Fruit fly (Drosophila melanogaster) S2 (cell line): ENCODE results near the gene AnxB10.
"Not testable (repeated sequence)": the region's sequence is repeated elsewhere in the genome, so short reads cannot be mapped to it uniquely, and the experiment has no call there.

ENCODE experiments used
- CG8478 ChIP-seq: fragments of >200 bp; optimal IDR thresholded peaks from 2 replicates; lab custom pipeline; 2018
- CTCF ChIP-seq, 2 experiments: fragments of >200 bp; optimal IDR thresholded peaks; 2 replicates each; lab custom pipeline; 2018

Gene AnxB10

dm6 chrX:20173464-20173995, at the start of gene AnxB10:
Gene AnxB10 (minus strand): TSS chrX:20173514.
- TF ChIP-seq CG8478 (lab: Kevin White, UChicago) (no peak), CTCF (optimal IDR thresholded peaks at IDR 0.05; lab: Kevin White, UChicago) (no peak)

DNA sequence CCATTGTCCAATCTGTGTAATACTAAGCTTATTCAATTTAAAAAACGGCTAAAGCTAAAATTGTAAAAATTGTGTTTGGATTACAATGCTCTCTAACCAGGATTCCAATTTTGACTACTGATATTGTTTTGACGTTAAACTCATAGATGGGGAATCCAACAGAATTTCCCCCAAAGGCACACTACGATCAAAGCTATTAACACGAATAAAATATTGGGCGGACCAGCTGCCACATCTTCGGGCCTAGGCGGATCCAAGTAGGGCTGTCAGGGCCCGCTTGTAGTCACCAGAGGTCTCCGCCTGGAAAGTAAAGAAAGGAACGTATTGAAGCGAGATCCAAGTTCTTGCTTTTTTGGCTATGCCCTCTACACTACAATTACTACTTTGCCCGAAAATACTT, 43.8 kb upstream of the AnxB10 start, which contains the start of gene SdicC:
Gene SdicC (minus strand): TSS at position 101 of the 400 bp plus-strand sequence.
- not testable (repeated sequence) for TF ChIP-seq CG8478 (lab: Kevin White, UChicago); CTCF (optimal IDR thresholded peaks at IDR 0.05; lab: Kevin White, UChicago)

dm6 chrX:20209503-20209902, 36.2 kb upstream of the AnxB10 start, which contains the start of gene SdicB:
Gene SdicB (minus strand): TSS chrX:20209603.
- TF ChIP-seq CG8478 (lab: Kevin White, UChicago); CTCF (optimal IDR thresholded peaks at IDR 0.05; lab: Kevin White, UChicago): not testable (repeated sequence)

- TF ChIP-seq CG8478 (lab: Kevin White, UChicago); CTCF (optimal IDR thresholded peaks at IDR 0.05; lab: Kevin White, UChicago): not testable (repeated sequence)
These were observed 28.5 kb upstream of the AnxB10 start, which contains the start of gene SdicA for dm6 chrX:20201833-20202232. Gene SdicA (minus strand): TSS chrX:20201933.

- not testable (repeated sequence) for TF ChIP-seq CTCF (optimal IDR thresholded peaks at IDR 0.05; lab: Kevin White, UChicago); CG8478 (lab: Kevin White, UChicago)
These were observed 20.8 kb upstream of the AnxB10 start, which contains the start of gene Sdic3 for dm6 chrX:20194127-20194526. Gene Sdic3 (minus strand): TSS chrX:20194227.

DNA sequence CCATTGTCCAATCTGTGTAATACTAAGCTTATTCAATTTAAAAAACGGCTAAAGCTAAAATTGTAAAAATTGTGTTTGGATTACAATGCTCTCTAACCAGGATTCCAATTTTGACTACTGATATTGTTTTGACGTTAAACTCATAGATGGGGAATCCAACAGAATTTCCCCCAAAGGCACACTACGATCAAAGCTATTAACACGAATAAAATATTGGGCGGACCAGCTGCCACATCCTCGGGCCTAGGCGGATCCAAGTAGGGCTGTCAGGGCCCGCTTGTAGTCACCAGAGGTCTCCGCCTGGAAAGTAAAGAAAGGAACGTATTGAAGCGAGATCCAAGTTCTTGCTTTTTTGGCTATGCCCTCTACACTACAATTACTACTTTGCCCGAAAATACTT, 13.1 kb upstream of the AnxB10 start, which contains the start of gene Sdic2:
Gene Sdic2 (minus strand): TSS at position 101 of the 400 bp plus-strand sequence.
- not testable (repeated sequence) for TF ChIP-seq CG8478 (lab: Kevin White, UChicago); CTCF (optimal IDR thresholded peaks at IDR 0.05; lab: Kevin White, UChicago)

DNA sequence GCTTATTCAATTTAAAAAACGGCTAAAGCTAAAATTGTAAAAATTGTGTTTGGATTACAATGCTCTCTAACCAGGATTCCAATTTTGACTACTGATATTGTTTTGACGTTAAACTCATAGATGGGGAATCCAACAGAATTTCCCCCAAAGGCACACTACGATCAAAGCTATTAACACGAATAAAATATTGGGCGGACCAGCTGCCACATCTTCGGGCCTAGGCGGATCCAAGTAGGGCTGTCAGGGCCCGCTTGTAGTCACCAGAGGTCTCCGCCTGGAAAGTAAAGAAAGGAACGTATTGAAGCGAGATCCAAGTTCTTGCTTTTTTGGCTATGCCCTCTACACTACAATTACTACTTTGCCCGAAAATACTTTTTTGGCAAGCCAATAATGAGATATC, 5.2 kb upstream of the AnxB10 start, which contains the start of gene Sdic1:
Gene Sdic1 (minus strand): TSS at position 101 of the 400 bp plus-strand sequence.
- TF ChIP-seq CTCF (optimal IDR thresholded peaks at IDR 0.05; lab: Kevin White, UChicago); CG8478 (lab: Kevin White, UChicago): not testable (repeated sequence)

DNA sequence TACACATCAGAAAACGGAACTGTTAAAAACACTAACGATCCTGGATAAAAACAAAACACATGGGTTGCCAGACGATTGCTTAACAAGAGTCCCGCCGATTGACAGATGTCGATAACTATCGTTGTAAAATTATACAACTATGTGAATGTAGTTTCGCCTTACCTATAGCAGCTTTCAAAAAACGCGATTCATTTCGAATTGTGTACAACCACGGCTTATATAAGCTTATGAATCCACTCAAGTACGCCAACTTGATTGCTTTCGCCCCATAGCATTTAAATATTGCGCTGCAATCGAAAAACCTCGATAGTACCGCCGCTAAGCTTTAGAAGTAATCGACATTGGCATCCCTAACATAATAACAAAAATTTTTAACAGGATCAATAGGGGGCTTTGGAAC, 3.4 kb downstream of the AnxB10 start, which contains the start of the genes CG9581 and CG9578:
Gene CG9581 (minus strand): TSS at position 84 of the 400 bp plus-strand sequence.
Gene CG9578 (plus strand): TSS at position 325 of the 400 bp plus-strand sequence.
- TF ChIP-seq CG8478 (lab: Kevin White, UChicago) (no peak), CTCF (optimal IDR thresholded peaks at IDR 0.05; lab: Kevin White, UChicago) (no peak)

DNA sequence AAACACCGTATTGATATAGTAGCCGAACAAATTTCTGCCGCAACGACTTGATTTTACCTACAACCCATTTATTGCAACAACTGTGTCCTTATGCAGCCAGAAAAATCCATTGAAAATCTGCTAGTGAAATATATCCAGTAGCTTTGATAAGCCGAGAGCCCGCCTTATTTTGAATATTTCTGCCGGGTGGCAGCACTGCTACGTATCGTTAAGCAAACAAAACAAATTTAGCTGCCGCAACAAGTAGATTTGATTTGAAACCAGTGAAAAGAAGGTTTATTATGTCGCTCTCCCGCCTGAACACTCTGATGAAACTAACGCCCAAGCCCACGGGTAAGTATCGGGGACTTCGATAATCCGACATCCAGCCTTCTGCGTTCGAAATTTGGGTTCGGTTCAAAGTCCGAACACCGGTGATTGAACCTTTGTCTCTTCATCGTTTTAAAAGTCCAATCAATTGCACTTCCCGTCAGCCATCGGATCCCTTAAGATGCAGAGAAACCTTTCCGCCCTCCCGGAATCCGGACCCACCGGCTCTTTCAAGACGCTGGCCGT, 6.8 kb downstream of the AnxB10 start, which contains the start of gene CG9577:
Gene CG9577 (plus strand): TSS at position 190 of the 555 bp plus-strand sequence.
- TF ChIP-seq CTCF (optimal IDR thresholded peaks at IDR 0.05; lab: Kevin White, UChicago) = no peak
- TF ChIP-seq CG8478 (lab: Kevin White, UChicago) = no peak

DNA sequence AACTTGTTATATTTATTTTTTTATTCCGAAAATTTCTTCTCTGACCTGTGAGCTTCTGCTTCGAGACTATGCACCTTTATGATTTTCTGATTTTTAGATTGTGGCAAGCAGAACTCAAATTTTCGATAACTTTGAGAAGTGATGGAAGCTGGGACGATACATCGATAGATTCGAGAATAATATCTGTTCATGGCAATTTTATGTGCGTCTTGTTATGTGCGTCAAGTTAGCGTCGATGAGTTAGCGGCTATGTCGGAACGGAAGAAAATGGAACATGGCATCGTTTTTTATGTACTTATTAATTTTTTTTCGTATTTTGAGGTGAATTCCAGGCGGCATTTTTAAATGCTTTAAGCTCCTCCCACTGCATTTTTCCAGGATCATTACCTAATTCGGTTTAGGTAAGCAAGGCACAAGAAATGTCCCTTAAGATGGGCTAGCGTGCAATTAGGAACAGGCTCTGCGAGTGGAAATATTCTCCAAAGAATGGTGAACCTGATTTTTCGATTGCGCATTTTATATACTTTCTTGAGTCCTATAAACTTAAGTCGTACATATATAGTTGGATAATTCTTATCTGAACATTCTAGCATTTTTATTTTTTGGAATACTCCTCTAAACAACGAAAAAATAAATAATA, 7.4 kb downstream of the AnxB10 start, which contains the start of gene Phf7:
Gene Phf7 (minus strand): TSS at position 58 of the 640 bp plus-strand sequence.
- TF ChIP-seq CG8478 (lab: Kevin White, UChicago) = no peak
- peak in 1 of 2 experiments; percentile 30 for TF ChIP-seq CTCF (optimal IDR thresholded peaks at IDR 0.05; lab: Kevin White, UChicago)

DNA sequence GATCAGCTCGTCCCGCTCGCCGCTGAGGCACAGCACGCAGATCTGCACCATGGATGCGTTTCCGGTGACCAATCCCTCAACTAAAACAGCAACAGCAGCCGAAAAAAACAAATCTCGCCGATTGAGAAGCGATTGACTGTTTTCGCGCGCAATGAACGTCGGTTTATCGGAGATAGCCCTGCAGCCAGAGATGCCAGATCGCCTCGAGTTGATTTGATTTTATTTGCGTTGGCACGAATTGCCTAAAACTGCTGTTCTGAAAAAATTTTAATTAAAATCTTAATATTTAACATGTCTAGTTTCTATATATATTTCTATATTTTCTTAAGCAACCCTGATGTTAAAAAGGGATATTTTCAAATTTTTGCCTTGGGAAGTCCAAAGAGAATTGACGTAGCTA, 10.7 kb downstream of the AnxB10 start:
- TF ChIP-seq CG8478 (lab: Kevin White, UChicago) (no peak), CTCF (optimal IDR thresholded peaks at IDR 0.05; lab: Kevin White, UChicago) (no peak)

DNA sequence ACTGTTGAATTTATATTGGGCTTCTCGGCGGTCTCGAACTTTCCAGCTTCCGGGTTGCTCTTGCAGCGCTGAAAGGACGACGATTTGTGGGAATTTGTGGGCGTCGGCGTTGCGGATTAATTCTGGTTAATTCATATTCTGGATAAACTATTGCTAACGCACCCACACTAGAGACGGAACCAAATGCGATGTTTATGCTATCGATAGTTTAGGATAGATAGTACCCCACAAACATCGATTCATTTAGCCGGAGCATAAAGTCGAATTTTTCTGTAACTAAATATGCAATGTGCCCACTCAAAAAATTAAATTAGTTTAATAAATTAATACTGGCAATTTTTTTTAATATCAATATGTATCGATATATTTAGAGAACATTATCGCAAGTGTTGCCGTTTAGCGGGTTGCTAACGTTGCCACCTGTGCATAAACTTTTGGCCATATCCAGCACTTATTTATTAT, 13.6 kb downstream of the AnxB10 start, which contains the start of gene Rab35:
Gene Rab35 (minus strand): TSS at position 194 of the 462 bp plus-strand sequence.
- TF ChIP-seq CG8478 (lab: Kevin White, UChicago) (no peak), CTCF (optimal IDR thresholded peaks at IDR 0.05; lab: Kevin White, UChicago) (no peak)

DNA sequence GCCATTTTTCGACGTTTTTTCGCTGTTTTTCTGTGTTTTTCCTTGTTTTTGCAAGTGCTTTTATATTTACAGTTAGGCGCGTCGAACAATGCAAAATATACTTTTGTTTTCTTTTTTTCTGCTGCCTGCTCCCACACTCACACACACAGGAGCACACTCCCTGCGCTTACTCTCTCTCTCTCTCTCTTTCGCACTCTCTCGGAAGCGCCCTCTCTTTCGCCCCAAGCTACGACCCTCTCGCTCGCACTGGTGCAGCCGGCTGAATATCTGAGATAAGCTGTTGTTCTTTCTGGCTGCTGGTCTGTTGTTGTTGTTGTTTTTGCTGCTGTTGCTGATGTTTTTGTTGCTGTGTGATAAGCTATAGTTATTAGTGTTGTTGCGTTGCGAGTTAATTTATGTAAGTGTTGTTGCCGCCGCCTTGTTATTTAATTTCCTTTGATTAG, 14.3 kb downstream of the AnxB10 start:
- TF ChIP-seq CTCF (optimal IDR thresholded peaks at IDR 0.05; lab: Kevin White, UChicago) (no peak), CG8478 (lab: Kevin White, UChicago) (no peak)

DNA sequence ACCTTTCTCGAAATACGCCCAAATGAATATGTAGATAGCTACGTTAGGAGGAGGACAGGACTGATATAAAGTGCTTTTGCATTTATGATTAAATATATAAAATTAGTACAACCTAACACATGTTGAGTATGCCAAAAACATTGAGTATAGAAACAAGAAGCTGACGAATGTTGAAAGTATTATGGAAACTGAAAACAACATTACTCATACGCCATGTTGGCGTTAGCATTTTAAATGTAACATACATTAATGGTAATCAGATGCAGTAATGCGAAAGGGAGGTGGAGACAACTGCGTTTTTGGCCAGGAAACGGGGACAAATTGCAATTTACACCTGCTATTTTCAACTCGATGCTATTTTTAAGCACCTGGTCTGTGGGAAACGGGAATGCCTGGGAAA, 14.8 kb downstream of the AnxB10 start:
- TF ChIP-seq CG8478 (lab: Kevin White, UChicago) (no peak), CTCF (optimal IDR thresholded peaks at IDR 0.05; lab: Kevin White, UChicago) (no peak)
